Fruit fly (Drosophila melanogaster): ENCODE data around the gene mRpL22.
A peak's percentile ranks its signal among the peaks of the same experiment; 100 is the strongest.

mRpL22 gene

DNA sequence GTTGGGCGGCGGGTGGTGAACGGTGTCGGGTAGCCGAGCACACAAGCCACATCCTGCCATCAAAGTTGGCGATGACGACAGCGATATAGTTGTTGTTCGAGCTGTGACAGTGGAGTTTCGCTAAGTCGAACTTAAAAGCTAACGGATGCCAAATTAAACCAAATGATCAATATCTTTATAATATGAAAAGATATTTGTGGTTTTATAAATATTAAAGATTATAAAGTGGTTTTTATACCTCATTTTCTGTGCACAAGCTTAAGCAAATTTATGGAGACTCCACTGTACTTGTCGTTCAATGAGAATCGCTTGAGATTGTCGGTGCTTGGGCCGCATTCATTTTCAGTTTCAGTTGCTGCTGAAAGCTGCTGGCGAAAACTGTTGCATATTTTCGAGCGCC is 38.3 kb downstream of the mRpL22 start (continued):
- no peak for TF ChIP-seq luna (GFP tag; optimal IDR thresholded peaks at IDR 0.05)
- TF ChIP-seq sna (GFP tag; IDR thresholded peaks at IDR 0.05; ENCODE audit: partially characterized antibody) = no peak
- TF ChIP-seq Kr (GFP tag; optimal IDR thresholded peaks at IDR 0.05) = no peak
- TF ChIP-seq bsh (GFP tag; optimal IDR thresholded peaks at IDR 0.05) = peak in 1 of 2 experiments; percentile 71
- TF ChIP-seq CG14710 (tag; optimal IDR thresholded peaks at IDR 0.05) = peak; percentile 20
- TF ChIP-seq maf-S (GFP tag; optimal IDR thresholded peaks at IDR 0.05) = no peak
- TF ChIP-seq CG6175 (GFP tag; IDR thresholded peaks at IDR 0.05) = no peak
- no peak for TF ChIP-seq Dad (GFP tag; optimal IDR thresholded peaks at IDR 0.05)
- TF ChIP-seq Six4 (GFP tag; optimal IDR thresholded peaks at IDR 0.05) = no peak
- TF ChIP-seq ind (GFP tag; optimal IDR thresholded peaks at IDR 0.05) = peak; percentile 19
- TF ChIP-seq CG13624 (GFP tag; optimal IDR thresholded peaks at IDR 0.05) = no peak
- TF ChIP-seq CG7556 (GFP tag; optimal IDR thresholded peaks at IDR 0.05) = peak; percentile 45
- TF ChIP-seq Lhr (GFP tag; optimal IDR thresholded peaks at IDR 0.05) = no peak
- peak; percentile 50 for TF ChIP-seq tap (tag; optimal IDR thresholded peaks at IDR 0.05)
- TF ChIP-seq CG8944 (GFP tag; optimal IDR thresholded peaks at IDR 0.05) = no peak
- TF ChIP-seq Bgb (GFP tag; IDR thresholded peaks at IDR 0.05; ENCODE audit: partially characterized antibody) = no peak
- TF ChIP-seq CG12769 (tag; optimal IDR thresholded peaks at IDR 0.05) = peak; percentile 19
- peak; percentile 17 for TF ChIP-seq CG2875 (GFP tag; optimal IDR thresholded peaks at IDR 0.05)
- no peak for TF ChIP-seq Oaz (GFP tag; IDR thresholded peaks at IDR 0.05)
- TF ChIP-seq stc (GFP tag; IDR thresholded peaks at IDR 0.05) = peak; percentile 58
- no peak for TF ChIP-seq salm (tag; optimal IDR thresholded peaks at IDR 0.05)
- peak; percentile 74 for TF ChIP-seq unpg (GFP tag; optimal IDR thresholded peaks at IDR 0.05)
- TF ChIP-seq CG14441 (GFP tag; IDR thresholded peaks at IDR 0.05) = peak; percentile 76
- TF ChIP-seq zen2 (GFP tag; IDR thresholded peaks at IDR 0.05; ENCODE audit: partially characterized antibody) = no peak
- no peak for TF ChIP-seq dm (GFP tag; optimal IDR thresholded peaks at IDR 0.05)
- peak; percentile 67 for TF ChIP-seq CG11695 (GFP tag; IDR thresholded peaks at IDR 0.05)
- peak; percentile 41 for TF ChIP-seq fd3F (GFP tag; optimal IDR thresholded peaks at IDR 0.05)
- TF ChIP-seq CG32772 (GFP tag; IDR thresholded peaks at IDR 0.05) = peak; percentile 58; the same call in 1 of the 2 replicates
- TF ChIP-seq CG8290 (GFP tag; optimal IDR thresholded peaks at IDR 0.05) = no peak
- peak in 1 of 2 experiments; percentile 19 for TF ChIP-seq CG8290 (tag; optimal IDR thresholded peaks at IDR 0.05)
- TF ChIP-seq Hr78 (GFP tag; optimal IDR thresholded peaks at IDR 0.05) = no peak
- no peak for TF ChIP-seq ap (GFP tag; IDR thresholded peaks at IDR 0.05)
- no peak for TF ChIP-seq CG30431 (GFP tag; optimal IDR thresholded peaks at IDR 0.05)
- TF ChIP-seq pzg (GFP tag; optimal IDR thresholded peaks at IDR 0.05) = no peak
- TF ChIP-seq CG13894 (tag; optimal IDR thresholded peaks at IDR 0.05) = no peak
- TF ChIP-seq hbn (GFP tag; IDR thresholded peaks at IDR 0.05; ENCODE audit: partially characterized antibody) = no peak
- peak; percentile 16; the same call in 1 of the 2 replicates for TF ChIP-seq CG9215 (GFP tag; IDR thresholded peaks at IDR 0.05)
- peak; percentile 29 for TF ChIP-seq HHEX (GFP tag; optimal IDR thresholded peaks at IDR 0.05)
- no peak for TF ChIP-seq CG15073 (GFP tag; optimal IDR thresholded peaks at IDR 0.05)
- peak; percentile 49 for TF ChIP-seq esg (GFP tag; conservative IDR thresholded peaks at IDR 0.05)
- no peak for TF ChIP-seq sqz (GFP tag; optimal IDR thresholded peaks at IDR 0.05)
- no peak for TF ChIP-seq grn (GFP tag; optimal IDR thresholded peaks at IDR 0.05)
- TF ChIP-seq nerfin-1 (tag; optimal IDR thresholded peaks at IDR 0.05) = peak; percentile 1
- TF ChIP-seq C15 (GFP tag; IDR thresholded peaks at IDR 0.05) = no peak
- no peak for TF ChIP-seq pnt (GFP tag; optimal IDR thresholded peaks at IDR 0.05)
- peak; percentile 5 for TF ChIP-seq CG16815 (GFP tag; optimal IDR thresholded peaks at IDR 0.05)
- TF ChIP-seq CG4282 (GFP tag; optimal IDR thresholded peaks at IDR 0.05) = no peak
- no peak for TF ChIP-seq mirr (GFP tag; optimal IDR thresholded peaks at IDR 0.05)
- TF ChIP-seq Hsf (GFP tag; optimal IDR thresholded peaks at IDR 0.05) = peak; percentile 15
- TF ChIP-seq MTF-1 (GFP tag; optimal IDR thresholded peaks at IDR 0.05; ENCODE audit: borderline replicate concordance) = no peak
- no peak for TF ChIP-seq Hey (tag; optimal IDR thresholded peaks at IDR 0.05)

Data from whole organism, embryonic.